Worm (Caenorhabditis elegans): ENCODE results near the gene T22C8.6.

- TF ChIP-seq ztf-23 (GFP tag; IDR thresholded peaks at IDR 0.05), result no peak
- TF ChIP-seq tab-1 (GFP tag; IDR thresholded peaks at IDR 0.05), result no peak
- no peak for TF ChIP-seq ref-1 (GFP tag; conservative IDR thresholded peaks at IDR 0.05)
- TF ChIP-seq T22C8.4 (GFP tag; IDR thresholded peaks at IDR 0.05), result no peak
- TF ChIP-seq med-1 (GFP tag; optimal IDR thresholded peaks at IDR 0.05; ENCODE audit: insufficient read depth), result no peak
- no peak for TF ChIP-seq flt-1 (GFP tag; IDR thresholded peaks at IDR 0.05)
These were observed 48.4 kb downstream of the T22C8.6 start, which contains the start of gene arl-1 for ce11 chrII:8581700-8582099.

Data from whole organism, midembryonic.